Fruit fly (Drosophila melanogaster): ENCODE data around the gene yata.

The yata gene

DNA sequence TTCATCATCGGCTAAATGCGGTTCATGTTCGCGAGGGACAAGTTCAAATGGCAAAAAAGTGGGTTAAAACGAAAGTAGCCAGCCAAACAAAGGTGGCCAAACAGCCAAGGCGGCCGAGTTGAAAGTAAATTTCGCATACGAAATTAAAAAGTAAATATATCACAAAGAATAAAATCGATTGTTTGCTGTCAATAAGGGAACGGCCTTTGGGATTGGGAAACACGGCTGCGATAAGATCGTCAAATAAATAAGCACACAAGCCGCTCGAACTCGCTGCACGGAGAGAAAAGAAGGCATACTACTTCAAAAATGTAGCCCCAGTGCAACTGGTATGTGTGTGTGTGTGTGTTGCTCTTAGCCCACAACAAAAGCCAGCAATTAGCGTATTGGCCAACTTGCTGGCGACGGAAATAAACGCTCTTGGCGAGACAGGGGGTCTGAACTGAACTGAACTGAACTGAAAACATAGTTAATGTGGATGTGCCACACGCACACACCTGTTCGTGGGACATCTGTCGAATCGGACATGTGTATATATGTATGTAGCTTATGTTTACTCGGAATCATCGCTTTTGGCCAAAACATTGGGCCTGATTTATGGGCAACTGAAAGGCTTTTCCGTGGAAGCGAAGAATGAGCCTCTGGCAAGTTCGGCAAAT, 39.0 kb downstream of the yata start:
- TF ChIP-seq dmrt93B (GFP tag; optimal IDR thresholded peaks at IDR 0.05) = peak; percentile 3
- TF ChIP-seq Rel (GFP tag; optimal IDR thresholded peaks at IDR 0.05) = no peak
- peak; percentile 26 for TF ChIP-seq Rel (tag; optimal IDR thresholded peaks at IDR 0.05)
- peak; percentile 9 for TF ChIP-seq Hnf4 (GFP tag; optimal IDR thresholded peaks at IDR 0.05)
- TF ChIP-seq foxo (GFP tag; optimal IDR thresholded peaks at IDR 0.05) = peak in 1 of 2 experiments; percentile 44
- peak; percentile 14 for TF ChIP-seq sage (GFP tag; optimal IDR thresholded peaks at IDR 0.05)
- peak; percentile 54 for TF ChIP-seq br (GFP tag; optimal IDR thresholded peaks at IDR 0.05)
- TF ChIP-seq rgr (GFP tag; optimal IDR thresholded peaks at IDR 0.05) = peak; percentile 38
- peak; percentile 21 for TF ChIP-seq fru (GFP tag; optimal IDR thresholded peaks at IDR 0.05)
- TF ChIP-seq psq (GFP tag; optimal IDR thresholded peaks at IDR 0.05) = peak; percentile 36
- TF ChIP-seq N (GFP tag; optimal IDR thresholded peaks at IDR 0.05) = no peak
- peak; percentile 1 for TF ChIP-seq CG32264 (GFP tag; optimal IDR thresholded peaks at IDR 0.05)
- no peak for TF ChIP-seq Myc (optimal IDR thresholded peaks at IDR 0.05)
- peak; percentile 23 for TF ChIP-seq OdsH (GFP tag; optimal IDR thresholded peaks at IDR 0.05)
- TF ChIP-seq Hr83 (GFP tag; optimal IDR thresholded peaks at IDR 0.05; ENCODE audit: poor library complexity, severe bottlenecking) = peak; percentile 50
- no peak for TF ChIP-seq Mio (GFP tag; optimal IDR thresholded peaks at IDR 0.05)
- TF ChIP-seq h (GFP tag; optimal IDR thresholded peaks at IDR 0.05) = peak; percentile 16

DNA sequence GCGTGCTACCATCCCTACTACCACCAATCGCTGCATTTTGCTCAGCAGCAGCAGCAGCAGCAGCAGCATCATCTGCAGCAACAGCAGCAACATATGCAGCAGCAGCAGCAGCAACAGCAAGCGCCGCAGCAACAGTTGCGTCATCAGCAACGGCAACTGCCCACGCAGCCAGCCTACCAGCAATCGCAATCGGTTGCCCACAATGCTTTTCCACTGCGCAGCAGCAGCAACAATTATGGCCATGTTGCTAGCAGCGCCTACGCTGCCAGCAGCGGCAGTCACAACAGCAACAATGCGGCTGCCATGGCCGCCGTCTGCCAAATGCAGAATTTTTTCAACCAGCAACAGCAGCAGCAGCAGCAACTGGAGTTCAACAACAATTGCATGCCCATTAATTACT, 41.2 kb downstream of the yata start:
- no peak for TF ChIP-seq ey (GFP tag; optimal IDR thresholded peaks at IDR 0.05)
- no peak for TF ChIP-seq sv (GFP tag; optimal IDR thresholded peaks at IDR 0.05)
- no peak for TF ChIP-seq pan (optimal IDR thresholded peaks at IDR 0.05)
- TF ChIP-seq psq (GFP tag; optimal IDR thresholded peaks at IDR 0.05) = no peak
- no peak for TF ChIP-seq GATAd (GFP tag; optimal IDR thresholded peaks at IDR 0.05)
- no peak for TF ChIP-seq sage (GFP tag; optimal IDR thresholded peaks at IDR 0.05)
- TF ChIP-seq fru (GFP tag; optimal IDR thresholded peaks at IDR 0.05) = no peak
- no peak for TF ChIP-seq Mio (GFP tag; optimal IDR thresholded peaks at IDR 0.05)
- no peak for TF ChIP-seq N (GFP tag; optimal IDR thresholded peaks at IDR 0.05)
- TF ChIP-seq Hr83 (GFP tag; optimal IDR thresholded peaks at IDR 0.05; ENCODE audit: poor library complexity, severe bottlenecking) = no peak
- no peak for TF ChIP-seq OdsH (GFP tag; optimal IDR thresholded peaks at IDR 0.05)
- no peak for TF ChIP-seq Rel (GFP tag; optimal IDR thresholded peaks at IDR 0.05)
- TF ChIP-seq Rel (tag; optimal IDR thresholded peaks at IDR 0.05) = no peak
- TF ChIP-seq usp (GFP tag; optimal IDR thresholded peaks at IDR 0.05) = no peak
- no peak for TF ChIP-seq Dfd (GFP tag; optimal IDR thresholded peaks at IDR 0.05)
- TF ChIP-seq Vsx2 (GFP tag; optimal IDR thresholded peaks at IDR 0.05; ENCODE audit: partially characterized antibody) = no peak
- TF ChIP-seq Sp1 (GFP tag; optimal IDR thresholded peaks at IDR 0.05) = no peak
- TF ChIP-seq brk (GFP tag; optimal IDR thresholded peaks at IDR 0.05) = no peak

DNA sequence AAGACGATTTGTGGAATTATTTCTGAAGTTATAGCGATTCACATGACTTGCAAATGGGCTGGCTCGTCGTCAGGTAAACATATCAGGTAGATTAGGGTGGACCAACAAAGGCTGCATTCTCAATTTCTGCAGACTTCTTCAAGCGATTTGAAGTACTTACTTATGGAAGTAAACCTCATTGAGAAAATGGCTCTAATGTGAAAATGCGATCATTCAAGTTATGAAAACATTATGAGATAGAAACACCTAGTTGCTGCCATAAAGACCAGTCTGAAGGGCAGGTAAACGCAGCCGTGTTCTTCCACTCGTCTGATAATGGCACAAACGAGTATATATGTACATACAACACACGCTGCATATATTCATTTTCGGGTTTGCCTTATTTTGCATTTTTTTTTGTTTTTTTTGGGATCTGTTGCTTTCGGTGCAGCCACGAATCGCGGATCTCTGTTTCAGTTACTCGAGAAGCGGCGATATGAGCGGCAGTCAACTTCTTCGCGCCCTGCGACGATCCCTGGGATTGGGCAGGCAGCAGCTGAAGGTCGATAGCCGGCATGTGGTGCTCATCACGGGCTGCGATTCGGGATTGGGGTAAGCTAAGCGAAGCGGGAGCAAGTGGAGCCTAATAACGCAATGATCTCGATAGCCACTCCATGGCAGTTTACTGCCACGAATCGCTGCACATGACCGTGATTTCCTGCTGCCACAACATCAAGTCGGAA, 45.3 kb downstream of the yata start, which contains the start of gene sro:
TSS of gene sro (plus strand) at position 437 of the 722 bp plus-strand sequence.
- no peak for TF ChIP-seq Vsx2 (GFP tag; optimal IDR thresholded peaks at IDR 0.05; ENCODE audit: partially characterized antibody)
- no peak for TF ChIP-seq lola (GFP tag; optimal IDR thresholded peaks at IDR 0.05)
- peak; percentile 45 for TF ChIP-seq rgr (GFP tag; optimal IDR thresholded peaks at IDR 0.05)
- TF ChIP-seq Hr78 (GFP tag; optimal IDR thresholded peaks at IDR 0.05) = no peak
- TF ChIP-seq usp (GFP tag; optimal IDR thresholded peaks at IDR 0.05) = no peak
- no peak for TF ChIP-seq Jra (GFP tag; optimal IDR thresholded peaks at IDR 0.05)
- TF ChIP-seq h (GFP tag; optimal IDR thresholded peaks at IDR 0.05) = peak; percentile 27
- no peak for TF ChIP-seq GATAd (GFP tag; optimal IDR thresholded peaks at IDR 0.05)
- no peak for TF ChIP-seq pan (optimal IDR thresholded peaks at IDR 0.05)
- TF ChIP-seq Hr83 (GFP tag; optimal IDR thresholded peaks at IDR 0.05; ENCODE audit: poor library complexity, severe bottlenecking) = no peak
- TF ChIP-seq Mio (GFP tag; optimal IDR thresholded peaks at IDR 0.05) = no peak
- TF ChIP-seq tai (GFP tag; optimal IDR thresholded peaks at IDR 0.05) = no peak
- TF ChIP-seq Myc (optimal IDR thresholded peaks at IDR 0.05) = no peak
- TF ChIP-seq jim (GFP tag; optimal IDR thresholded peaks at IDR 0.05) = no peak
- TF ChIP-seq CrebA (GFP tag; optimal IDR thresholded peaks at IDR 0.05; ENCODE audit: borderline replicate concordance) = no peak
- TF ChIP-seq sage (GFP tag; optimal IDR thresholded peaks at IDR 0.05) = peak; percentile 7
- peak; percentile 9 for TF ChIP-seq woc (GFP tag; optimal IDR thresholded peaks at IDR 0.05)
- no peak for TF ChIP-seq br (GFP tag; optimal IDR thresholded peaks at IDR 0.05)
- no peak for TF ChIP-seq N (GFP tag; optimal IDR thresholded peaks at IDR 0.05)
- no peak for TF ChIP-seq brk (GFP tag; optimal IDR thresholded peaks at IDR 0.05)
- TF ChIP-seq sv (GFP tag; optimal IDR thresholded peaks at IDR 0.05) = no peak
- TF ChIP-seq psq (GFP tag; optimal IDR thresholded peaks at IDR 0.05) = peak; percentile 10
- no peak for TF ChIP-seq CG9705 (GFP tag; optimal IDR thresholded peaks at IDR 0.05)
- TF ChIP-seq fru (GFP tag; optimal IDR thresholded peaks at IDR 0.05) = peak; percentile 61
- TF ChIP-seq ey (GFP tag; optimal IDR thresholded peaks at IDR 0.05) = peak; percentile 11
- TF ChIP-seq HLH106 (tag; optimal IDR thresholded peaks at IDR 0.05) = peak; percentile 10
- TF ChIP-seq Hnf4 (GFP tag; optimal IDR thresholded peaks at IDR 0.05) = peak; percentile 31
- no peak for TF ChIP-seq dsf (GFP tag; optimal IDR thresholded peaks at IDR 0.05; ENCODE audit: borderline replicate concordance)
- TF ChIP-seq Abd-B (GFP tag; optimal IDR thresholded peaks at IDR 0.05) = no peak
- TF ChIP-seq CG32264 (GFP tag; optimal IDR thresholded peaks at IDR 0.05) = no peak
- TF ChIP-seq Dfd (GFP tag; optimal IDR thresholded peaks at IDR 0.05) = no peak
- TF ChIP-seq Sp1 (GFP tag; optimal IDR thresholded peaks at IDR 0.05) = no peak
- no peak for TF ChIP-seq dmrt93B (GFP tag; optimal IDR thresholded peaks at IDR 0.05)
- TF ChIP-seq foxo (GFP tag; optimal IDR thresholded peaks at IDR 0.05) = peak in 1 of 2 experiments; percentile 45
- TF ChIP-seq Dif (GFP tag; optimal IDR thresholded peaks at IDR 0.05; ENCODE audit: partially characterized antibody) = no peak
- no peak for TF ChIP-seq Rel (GFP tag; optimal IDR thresholded peaks at IDR 0.05)
- TF ChIP-seq Rel (tag; optimal IDR thresholded peaks at IDR 0.05) = peak; percentile 9
- TF ChIP-seq dl (GFP tag; optimal IDR thresholded peaks at IDR 0.05; ENCODE audit: insufficient read depth in 1 of 2, partially characterized antibody in 2 of 2) = no peak
- TF ChIP-seq OdsH (GFP tag; optimal IDR thresholded peaks at IDR 0.05) = peak; percentile 5

All from whole organism, wandering third instar larva.